Worm (Caenorhabditis elegans) whole organism, L3 larva: ENCODE results near the gene C47E8.11.

Experiments
- aly-2 ChIP-seq: fragments of 150-350 bp; optimal IDR thresholded peaks from 2 replicates; lab custom pipeline; 2014; ENCODE audit warnings: missing biosample characterization, missing genetic modification characterization
- ama-1 ChIP-seq: fragments of 150-350 bp; optimal IDR thresholded peaks from 2 replicates; lab custom pipeline; 2018
- elt-3 ChIP-seq, 3 experiments: fragments of 150-350 bp in 1 of 3; sonication (generic microtip) in 2 of 3; optimal IDR thresholded peaks; 2 replicates in 2 of 3; 4 replicates in 1 of 3; lab custom pipeline; 2014 to 2017; ENCODE audit warnings: missing biosample characterization in 3 of 3, missing genetic modification characterization in 3 of 3
- lin-39 ChIP-seq: fragments of 150-350 bp; optimal IDR thresholded peaks from 2 replicates; lab custom pipeline; 2018; ENCODE audit warnings: missing biosample characterization, missing genetic modification reagents, missing genetic modification characterization
- nhr-12 ChIP-seq: fragments of 150-350 bp; optimal IDR thresholded peaks from 2 replicates; lab custom pipeline; 2014; ENCODE audit warnings: missing biosample characterization, missing genetic modification characterization
- nhr-25 ChIP-seq: sonication (generic microtip); optimal IDR thresholded peaks from 2 replicates; lab custom pipeline; 2017; ENCODE audit warnings: missing biosample characterization, missing genetic modification characterization

DNA sequence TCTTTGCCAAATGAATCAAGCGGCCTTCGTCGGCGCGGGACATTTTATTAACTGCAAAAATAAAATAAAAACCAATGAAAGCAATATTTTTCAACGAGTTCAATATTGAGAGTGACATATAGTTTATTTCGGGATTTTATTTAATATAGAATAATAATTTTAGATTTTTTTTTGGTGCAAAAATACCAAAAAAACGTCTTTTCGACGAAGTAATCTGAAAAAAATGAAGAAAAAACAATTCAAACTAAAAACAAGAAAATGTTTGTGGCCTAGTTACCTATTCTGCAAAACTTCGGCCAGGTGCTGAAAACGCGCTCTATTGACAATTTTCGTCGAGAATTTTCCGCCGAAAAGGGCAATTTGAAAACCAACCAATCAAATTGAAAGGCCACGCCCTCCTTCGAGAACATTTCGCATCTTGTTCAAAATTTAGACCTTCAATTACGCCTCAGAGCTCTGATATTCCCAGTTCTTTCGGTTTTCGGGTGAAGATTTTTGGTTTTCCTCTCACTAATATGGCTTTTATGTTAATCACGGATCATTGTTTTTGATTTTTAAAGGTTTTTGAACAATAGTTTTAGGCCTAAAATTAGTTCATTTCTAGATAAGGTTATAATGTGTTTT is 2.9 kb upstream of the C47E8.11 start, which contains the start of gene C47E8.4:
- TF ChIP-seq nhr-12 (tag; lab: Kevin White, UChicago) (no peak), elt-3 (tag; optimal IDR thresholded peaks at IDR 0.05; lab: Kevin White, UChicago) (peak in 1 of 3 experiments; percentile 52), lin-39 (tag; lab: Kevin White, UChicago) (peak; percentile 93), nhr-25 (tag; lab: Kevin White, UChicago) (peak; percentile 98), aly-2 (tag; lab: Kevin White, UChicago) (no peak), ama-1 (peak; percentile 91)
